Fruit fly (Drosophila melanogaster) whole organism, embryonic: ENCODE results near the gene TotZ.

Source experiments
- C15 ChIP-seq: fragments of 200-800 bp; sonication (Bioruptor generic); IDR thresholded peaks from 3 replicates; pipeline ENCODE4 v1.3.6; 2022; ENCODE audit warnings: missing biosample characterization, missing genetic modification characterization
- CG2712 ChIP-seq: fragments of 200-800 bp; optimal IDR thresholded peaks from 3 replicates; lab custom pipeline; 2019; ENCODE audit warnings: missing biosample characterization, mild to moderate bottlenecking, missing genetic modification characterization, moderate library complexity
- CG2889 ChIP-seq: fragments of 200-800 bp; sonication (Bioruptor generic); IDR thresholded peaks from 3 replicates; pipeline ENCODE4 v1.3.6; 2022; ENCODE audit warnings: missing biosample characterization, missing genetic modification characterization
- CG34422 ChIP-seq: fragments of 200-800 bp; sonication (Bioruptor generic); IDR thresholded peaks from 3 replicates; pipeline ENCODE4 v1.3.6; 2022; ENCODE audit warnings: missing biosample characterization, missing genetic modification characterization
- CHES-1-like ChIP-seq: fragments of 200-800 bp; sonication (Bioruptor generic); optimal IDR thresholded peaks from 2 replicates; lab custom pipeline; 2016; ENCODE audit warnings: missing biosample characterization, missing genetic modification characterization
- Gug ChIP-seq: fragments of 200-800 bp; sonication (Bioruptor generic); IDR thresholded peaks from 4 replicates; pipeline ENCODE4 v1.3.6; 2022; ENCODE audit warnings: missing biosample characterization, missing genetic modification characterization
- br ChIP-seq: fragments of >200 bp; optimal IDR thresholded peaks from 2 replicates; lab custom pipeline; 2017
- p53 ChIP-seq: fragments of 200-800 bp; sonication (Bioruptor generic); optimal IDR thresholded peaks from 2 replicates; lab custom pipeline; 2016; ENCODE audit warnings: missing biosample characterization, missing genetic modification characterization
- salm ChIP-seq: fragments of 200-800 bp; sonication (Bioruptor generic); optimal IDR thresholded peaks from 2 replicates; lab custom pipeline; 2018; ENCODE audit warnings: missing biosample characterization, mild to moderate bottlenecking, missing genetic modification characterization
- tgo ChIP-seq: fragments of 200-800 bp; sonication (Bioruptor generic); IDR thresholded peaks from 3 replicates; pipeline ENCODE4 v1.3.6; 2022; ENCODE audit warnings: missing biosample characterization, missing genetic modification characterization
- tup ChIP-seq: fragments of 200-800 bp; sonication (Bioruptor generic); optimal IDR thresholded peaks from 2 replicates; lab custom pipeline; 2016; ENCODE audit warnings: missing biosample characterization, mild to moderate bottlenecking, missing genetic modification characterization, moderate library complexity
- zfh2 ChIP-seq: fragments of 200-800 bp; sonication (Bioruptor generic); optimal IDR thresholded peaks from 2 replicates; lab custom pipeline; 2016; ENCODE audit warnings: missing biosample characterization, missing genetic modification characterization

- TF ChIP-seq salm (tag; lab: Kevin White, UChicago) (no peak), tup (no peak), p53 (GFP tag; lab: Kevin White, UChicago) (no peak), CG34422 (no peak), CHES-1-like (GFP tag; lab: Kevin White, UChicago) (no peak), tgo (GFP tag; lab: Robert Waterston, UW) (no peak), br (lab: Kevin White, UChicago) (no peak), zfh2 (GFP tag; lab: Kevin White, UChicago) (no peak), Gug (GFP tag; lab: Robert Waterston, UW) (no peak), CG2712 (tag; lab: Kevin White, UChicago) (no peak), CG2889 (no peak), C15 (GFP tag; lab: Robert Waterston, UW) (no peak)
Measured at dm6 chr3R:20891495-20891894, 14.0 kb downstream of the TotZ start.
